Fruit fly (Drosophila melanogaster): Measurements from ENCODE around the gene dac.
A peak's percentile ranks its signal among the peaks of the same experiment; 100 is the strongest.

dac gene

dm6 chr2L:16519582-16520474, 34.0 kb upstream of the dac start (continued):
- peak in 1 of 3 experiments; percentile 55 for TF ChIP-seq Stat92E (GFP tag; optimal IDR thresholded peaks at IDR 0.05)
- TF ChIP-seq CG18476 (GFP tag; optimal IDR thresholded peaks at IDR 0.05) = no peak
- peak; percentile 62; the same call in 1 of the 2 replicates for TF ChIP-seq crol (GFP tag; IDR thresholded peaks at IDR 0.05)
- TF ChIP-seq CG9215 (GFP tag; IDR thresholded peaks at IDR 0.05) = peak; percentile 29; the same call in 1 of the 2 replicates
- TF ChIP-seq disco-r (GFP tag; optimal IDR thresholded peaks at IDR 0.05) = no peak
- no peak for TF ChIP-seq CG7963 (GFP tag; IDR thresholded peaks at IDR 0.05; ENCODE audit: partially characterized antibody)
- TF ChIP-seq CG3407 (GFP tag; optimal IDR thresholded peaks at IDR 0.05) = peak; percentile 36
- peak; percentile 10 for TF ChIP-seq NK7.1 (GFP tag; optimal IDR thresholded peaks at IDR 0.05)
- TF ChIP-seq Jarid2 (GFP tag; optimal IDR thresholded peaks at IDR 0.05) = peak; percentile 31
- peak; percentile 50 for TF ChIP-seq lmd (GFP tag; IDR thresholded peaks at IDR 0.05)
- no peak for TF ChIP-seq CG6791 (GFP tag; IDR thresholded peaks at IDR 0.05; ENCODE audit: partially characterized antibody)
- TF ChIP-seq zfh2 (GFP tag; optimal IDR thresholded peaks at IDR 0.05) = no peak
- no peak for TF ChIP-seq fd3F (GFP tag; optimal IDR thresholded peaks at IDR 0.05)
- TF ChIP-seq CG3281 (GFP tag; optimal IDR thresholded peaks at IDR 0.05) = peak; percentile 49
- peak; percentile 30; the same call in 1 of the 2 replicates for TF ChIP-seq stc (GFP tag; IDR thresholded peaks at IDR 0.05)
- peak; percentile 9 for TF ChIP-seq fd96Cb (tag; optimal IDR thresholded peaks at IDR 0.05)
- no peak for TF ChIP-seq CG31365 (tag; optimal IDR thresholded peaks at IDR 0.05)
- TF ChIP-seq Hr78 (GFP tag; optimal IDR thresholded peaks at IDR 0.05) = peak in 1 of 2 experiments; percentile 45
- peak; percentile 29 for TF ChIP-seq CG4707 (GFP tag; optimal IDR thresholded peaks at IDR 0.05)
- TF ChIP-seq CG17568 (GFP tag; optimal IDR thresholded peaks at IDR 0.05) = peak; percentile 38
- TF ChIP-seq tin (GFP tag; optimal IDR thresholded peaks at IDR 0.05) = peak; percentile 15
- no peak for TF ChIP-seq mirr (GFP tag; optimal IDR thresholded peaks at IDR 0.05)
- no peak for TF ChIP-seq Neu2 (GFP tag; optimal IDR thresholded peaks at IDR 0.05; ENCODE audit: borderline replicate concordance)
- TF ChIP-seq jigr1 (GFP tag; IDR thresholded peaks at IDR 0.05) = no peak
- no peak for TF ChIP-seq scrt (GFP tag; optimal IDR thresholded peaks at IDR 0.05)
- TF ChIP-seq CG8290 (GFP tag; optimal IDR thresholded peaks at IDR 0.05) = peak; percentile 16
- TF ChIP-seq CG8290 (tag; optimal IDR thresholded peaks at IDR 0.05) = no peak
- TF ChIP-seq CG31388 (GFP tag; optimal IDR thresholded peaks at IDR 0.05) = no peak
- TF ChIP-seq slbo (GFP tag; IDR thresholded peaks at IDR 0.05) = peak; percentile 4; the same call in 1 of the 2 replicates
- TF ChIP-seq CrebB (tag; optimal IDR thresholded peaks at IDR 0.05) = no peak
- no peak for TF ChIP-seq CG7987 (GFP tag; optimal IDR thresholded peaks at IDR 0.05)
- no peak for TF ChIP-seq pb (GFP tag; optimal IDR thresholded peaks at IDR 0.05)
- peak; percentile 69 for TF ChIP-seq ATbp (GFP tag; optimal IDR thresholded peaks at IDR 0.05)
- TF ChIP-seq CG2875 (GFP tag; optimal IDR thresholded peaks at IDR 0.05) = peak; percentile 50
- peak; percentile 5 for TF ChIP-seq Lhr (GFP tag; optimal IDR thresholded peaks at IDR 0.05)
- 0 out of 3 replicates have a peak, but pooled peaks have one; percentile 6 for TF ChIP-seq CG11695 (GFP tag; IDR thresholded peaks at IDR 0.05)
- TF ChIP-seq HLH3B (GFP tag; IDR thresholded peaks at IDR 0.05) = no peak
- peak; percentile 28 for TF ChIP-seq CG12659 (GFP tag; optimal IDR thresholded peaks at IDR 0.05)
- TF ChIP-seq CG2116 (GFP tag; optimal IDR thresholded peaks at IDR 0.05) = peak; percentile 20
- TF ChIP-seq Dek (tag; optimal IDR thresholded peaks at IDR 0.05) = no peak
- TF ChIP-seq Oli (tag; optimal IDR thresholded peaks at IDR 0.05) = peak; percentile 51
- peak; percentile 57 for TF ChIP-seq CG2678 (tag; optimal IDR thresholded peaks at IDR 0.05)
- TF ChIP-seq hkb (optimal IDR thresholded peaks at IDR 0.05) = no peak
- peak; percentile 57; the same call in 1 of the 2 replicates for TF ChIP-seq hkb (GFP tag; IDR thresholded peaks at IDR 0.05)
- TF ChIP-seq phol (tag; optimal IDR thresholded peaks at IDR 0.05) = peak; percentile 49
- TF ChIP-seq Pdp1 (GFP tag; optimal IDR thresholded peaks at IDR 0.05) = peak in 1 of 2 experiments; percentile 50
- peak; percentile 70 for TF ChIP-seq Med (GFP tag)

Measured in whole organism, embryonic.